Worm (Caenorhabditis elegans): ENCODE results near the gene dop-4.

ce11 chrX:1327201-1327600 lies 32.1 kb downstream of the dop-4 start:
- TF ChIP-seq klf-2 (GFP tag; conservative IDR thresholded peaks at IDR 0.05) (no peak), ztf-29 (GFP tag; IDR thresholded peaks at IDR 0.05) (no peak), cog-1 (tag; optimal IDR thresholded peaks at IDR 0.05) (no peak), tab-1 (GFP tag; IDR thresholded peaks at IDR 0.05) (no peak), T22C8.4 (GFP tag; IDR thresholded peaks at IDR 0.05) (no peak), flt-1 (GFP tag; IDR thresholded peaks at IDR 0.05) (no peak), ztf-23 (GFP tag; IDR thresholded peaks at IDR 0.05) (no peak), ref-1 (GFP tag; conservative IDR thresholded peaks at IDR 0.05) (no peak)
